Worm (Caenorhabditis elegans) whole organism, young adult: ENCODE measurements around the gene C52G5.3.

Experiments used
- B0019.2 ChIP-seq: fragments of 200-800 bp; sonication (Bioruptor generic); conservative IDR thresholded peaks from 2 replicates; pipeline ENCODE4 v1.3.6; 2022; ENCODE audit warnings: missing genetic modification reagents, missing genetic modification characterization, missing compliant biosample characterization
- B0035.1 ChIP-seq: sonication (generic microtip); optimal IDR thresholded peaks from 2 replicates; lab custom pipeline; 2016; ENCODE audit warnings: missing genetic modification characterization, mild to moderate bottlenecking, missing compliant biosample characterization, missing genotype, missing genetic modification reagents
- B0336.3 ChIP-seq: fragments of 200-800 bp; sonication (Bioruptor generic); IDR thresholded peaks from 2 replicates; pipeline ENCODE4 v1.3.6; 2022; ENCODE audit warnings: missing genetic modification characterization, missing compliant biosample characterization
- D2030.7 ChIP-seq: fragments of 200-800 bp; sonication (Bioruptor generic); IDR thresholded peaks from 2 replicates; pipeline ENCODE4 v1.3.6; 2022; ENCODE audit warnings: missing genetic modification reagents, missing genetic modification characterization, missing compliant biosample characterization
- F22D6.2 ChIP-seq: sonication (generic microtip); optimal IDR thresholded peaks from 2 replicates; lab custom pipeline; 2016; ENCODE audit warnings: mild to moderate bottlenecking, missing genetic modification characterization, missing compliant biosample characterization
- F33H1.4 ChIP-seq: fragments of 200-800 bp; sonication (Bioruptor generic); IDR thresholded peaks from 2 replicates; pipeline ENCODE4 v1.3.6; 2022; ENCODE audit warnings: missing genetic modification reagents, missing genetic modification characterization, missing compliant biosample characterization
- F49E8.2 ChIP-seq: sonication (generic microtip); optimal IDR thresholded peaks from 3 replicates; lab custom pipeline; 2017; ENCODE audit warnings: missing genetic modification characterization, mild to moderate bottlenecking, missing compliant biosample characterization, antibody characterized with exemption, moderate library complexity; ENCODE audit not compliant: insufficient read depth
- Y53F4B.3 ChIP-seq: fragments of 200-800 bp; sonication (Bioruptor generic); IDR thresholded peaks from 2 replicates; pipeline ENCODE4 v1.3.6; 2022; ENCODE audit warnings: missing genetic modification reagents, missing genetic modification characterization, missing compliant biosample characterization
- attf-3 ChIP-seq: fragments of 200-800 bp; sonication (Bioruptor generic); conservative IDR thresholded peaks from 2 replicates; pipeline ENCODE4 v1.3.6; 2022; ENCODE audit warnings: missing genetic modification reagents, missing genetic modification characterization, missing compliant biosample characterization
- attf-5 ChIP-seq: fragments of 200-800 bp; sonication (Bioruptor generic); optimal IDR thresholded peaks from 2 replicates; lab custom pipeline; 2018; ENCODE audit warnings: mild to moderate bottlenecking, missing genetic modification characterization, missing compliant biosample characterization
- ccch-3 ChIP-seq: fragments of 200-800 bp; sonication (Bioruptor generic); optimal IDR thresholded peaks from 2 replicates; lab custom pipeline; 2018; ENCODE audit warnings: mild to moderate bottlenecking, missing genetic modification characterization, missing compliant biosample characterization
- cebp-1 ChIP-seq, 2 experiments: fragments of 200-800 bp in 1 of 2; sonication (Bioruptor generic) in 1 of 2; sonication (generic microtip) in 1 of 2; IDR thresholded peaks in 1 of 2; optimal IDR thresholded peaks in 1 of 2; 2 replicates each; pipeline versions ENCODE4 v1.3.6 to Lab custom; 2017 to 2022; ENCODE audit warnings: missing compliant biosample characterization in 2 of 2, missing genetic modification characterization in 2 of 2, mild to moderate bottlenecking in 1 of 2, missing genetic modification reagents in 1 of 2, moderate library complexity in 1 of 2
- ceh-100 ChIP-seq: fragments of 200-800 bp; sonication (Bioruptor generic); IDR thresholded peaks from 2 replicates; pipeline ENCODE4 v1.3.6; 2022; ENCODE audit warnings: missing genetic modification reagents, missing genetic modification characterization, missing compliant biosample characterization
- dox-1 ChIP-seq: fragments of 200-800 bp; sonication (Bioruptor generic); IDR thresholded peaks from 2 replicates; pipeline ENCODE4 v1.3.6; 2022; ENCODE audit warnings: missing genetic modification reagents, missing genetic modification characterization, missing compliant biosample characterization
- ekl-4 ChIP-seq: fragments of 200-800 bp; sonication (Bioruptor generic); IDR thresholded peaks from 2 replicates; pipeline ENCODE4 v1.3.6; 2022; ENCODE audit warnings: missing genetic modification reagents, missing genetic modification characterization, missing compliant biosample characterization
- ets-4 ChIP-seq: fragments of 200-800 bp; sonication (Bioruptor generic); optimal IDR thresholded peaks from 2 replicates; lab custom pipeline; 2018; ENCODE audit warnings: mild to moderate bottlenecking, missing genetic modification characterization, missing compliant biosample characterization
- lag-1 ChIP-seq: fragments of 200-800 bp; sonication (Bioruptor generic); IDR thresholded peaks from 2 replicates; pipeline ENCODE4 v1.3.6; 2022; ENCODE audit warnings: missing genetic modification reagents, missing genetic modification characterization, missing compliant biosample characterization
- let-607 ChIP-seq, 2 experiments: fragments of 200-800 bp in 1 of 2; sonication (Bioruptor generic) in 1 of 2; sonication (generic microtip) in 1 of 2; optimal IDR thresholded peaks; 2 replicates each; lab custom pipeline; 2016 to 2018; ENCODE audit warnings: mild to moderate bottlenecking in 2 of 2, missing compliant biosample characterization in 2 of 2, missing genetic modification characterization in 2 of 2, moderate library complexity in 2 of 2, missing genotype in 1 of 2
- lin-54 ChIP-seq: fragments of 200-800 bp; sonication (Bioruptor generic); optimal IDR thresholded peaks from 2 replicates; lab custom pipeline; 2018; ENCODE audit warnings: mild to moderate bottlenecking, missing genetic modification characterization, missing compliant biosample characterization
- lsl-1 ChIP-seq: fragments of 200-800 bp; sonication (Bioruptor generic); optimal IDR thresholded peaks from 2 replicates; lab custom pipeline; 2018; ENCODE audit warnings: mild to moderate bottlenecking, missing genetic modification characterization, moderate library complexity, missing compliant biosample characterization
- madf-10 ChIP-seq: sonication (generic microtip); optimal IDR thresholded peaks from 2 replicates; lab custom pipeline; 2016; ENCODE audit warnings: mild to moderate bottlenecking, missing genetic modification characterization, missing compliant biosample characterization
- madf-3 ChIP-seq: fragments of 200-800 bp; sonication (Bioruptor generic); IDR thresholded peaks from 2 replicates; pipeline ENCODE4 v1.3.6; 2022; ENCODE audit warnings: missing genetic modification reagents, missing genetic modification characterization, missing compliant biosample characterization
- mes-4 ChIP-seq: sonication (generic microtip); optimal IDR thresholded peaks from 2 replicates; lab custom pipeline; 2016; ENCODE audit warnings: missing genotype, missing genetic modification characterization, missing compliant biosample characterization
- mxl-1 ChIP-seq: sonication (generic microtip); optimal IDR thresholded peaks from 2 replicates; lab custom pipeline; 2016; ENCODE audit warnings: missing genetic modification characterization, missing compliant biosample characterization
- nhr-80 ChIP-seq: sonication (generic microtip); optimal IDR thresholded peaks from 2 replicates; lab custom pipeline; 2016; ENCODE audit warnings: missing genetic modification characterization, missing compliant biosample characterization
- nhr-90 ChIP-seq: sonication (generic microtip); optimal IDR thresholded peaks from 2 replicates; lab custom pipeline; 2016; ENCODE audit warnings: missing genotype, mild to moderate bottlenecking, missing genetic modification characterization, missing compliant biosample characterization
- pbrm-1 ChIP-seq: fragments of 200-800 bp; sonication (Bioruptor generic); IDR thresholded peaks from 2 replicates; pipeline ENCODE4 v1.3.6; 2022; ENCODE audit warnings: missing genetic modification reagents, missing genetic modification characterization, missing compliant biosample characterization
- sptf-2 ChIP-seq: fragments of 200-800 bp; sonication (Bioruptor generic); optimal IDR thresholded peaks from 2 replicates; lab custom pipeline; 2018; ENCODE audit warnings: mild to moderate bottlenecking, missing genetic modification characterization, missing compliant biosample characterization
- unc-130 ChIP-seq: sonication (generic microtip); optimal IDR thresholded peaks from 2 replicates; lab custom pipeline; 2016; ENCODE audit warnings: missing genetic modification reagents, missing genetic modification characterization, missing compliant biosample characterization
- unc-62 ChIP-seq: fragments of 150-350 bp; optimal IDR thresholded peaks from 2 replicates; lab custom pipeline; 2014; ENCODE audit warnings: missing biosample characterization, missing genetic modification reagents, missing genetic modification characterization

Gene C52G5.3

ce11 chrX:12818768-12819167 lies 27.2 kb downstream of the C52G5.3 start:
- TF ChIP-seq unc-62 (peak; percentile 7), cebp-1 (GFP tag; IDR thresholded peaks at IDR 0.05; lab: Robert Waterston, UW) (peak; percentile 90), cebp-1 (tag; optimal IDR thresholded peaks at IDR 0.05; lab: Kevin White, UChicago) (peak; percentile 91), ekl-4 (GFP tag; lab: Robert Waterston, UW) (no peak), nhr-80 (peak; percentile 21)
- TF ChIP-seq, all 124 proteins: peak for 3

- no peak for TF ChIP-seq ceh-100 (GFP tag; lab: Robert Waterston, UW)
- TF ChIP-seq mxl-1 (tag; lab: Kevin White, UChicago), result no peak
- TF ChIP-seq B0035.1, result no peak
- no peak for TF ChIP-seq ccch-3 (GFP tag; lab: Kevin White, UChicago)
- no peak for TF ChIP-seq F22D6.2 (tag; lab: Kevin White, UChicago)
- TF ChIP-seq lin-54, result no peak
- TF ChIP-seq, all 124 proteins: peak for 0
Observed at ce11 chrX:12815367-12815766, 30.6 kb downstream of the C52G5.3 start.

ce11 chrX:12813539-12813938 lies 32.4 kb downstream of the C52G5.3 start, which contains the start of gene gei-3:
gei-3 (minus strand) TSS chrX:12813639.
- no peak for TF ChIP-seq lag-1 (GFP tag; lab: Robert Waterston, UW)
- no peak for TF ChIP-seq let-607 (tag; optimal IDR thresholded peaks at IDR 0.05; lab: Kevin White, UChicago)
- TF ChIP-seq nhr-90 (tag; lab: Kevin White, UChicago), result no peak
- no peak for TF ChIP-seq attf-5
- no peak for TF ChIP-seq ets-4
- no peak for TF ChIP-seq B0336.3 (GFP tag; lab: Robert Waterston, UW)
- no peak for TF ChIP-seq pbrm-1 (GFP tag; lab: Robert Waterston, UW)
- TF ChIP-seq F49E8.2 (tag; lab: Kevin White, UChicago), result no peak
- TF ChIP-seq dox-1 (GFP tag; lab: Robert Waterston, UW), result no peak
- no peak for TF ChIP-seq F33H1.4 (GFP tag; lab: Robert Waterston, UW)
- TF ChIP-seq D2030.7 (GFP tag; lab: Robert Waterston, UW), result no peak
- TF ChIP-seq unc-130 (GFP tag; lab: Kevin White, UChicago), result no peak
- no peak for TF ChIP-seq lsl-1 (GFP tag; lab: Kevin White, UChicago)
- no peak for TF ChIP-seq madf-3 (GFP tag; lab: Robert Waterston, UW)
- no peak for TF ChIP-seq mes-4 (tag; lab: Kevin White, UChicago)
- TF ChIP-seq sptf-2 (GFP tag; lab: Kevin White, UChicago), result no peak

DNA sequence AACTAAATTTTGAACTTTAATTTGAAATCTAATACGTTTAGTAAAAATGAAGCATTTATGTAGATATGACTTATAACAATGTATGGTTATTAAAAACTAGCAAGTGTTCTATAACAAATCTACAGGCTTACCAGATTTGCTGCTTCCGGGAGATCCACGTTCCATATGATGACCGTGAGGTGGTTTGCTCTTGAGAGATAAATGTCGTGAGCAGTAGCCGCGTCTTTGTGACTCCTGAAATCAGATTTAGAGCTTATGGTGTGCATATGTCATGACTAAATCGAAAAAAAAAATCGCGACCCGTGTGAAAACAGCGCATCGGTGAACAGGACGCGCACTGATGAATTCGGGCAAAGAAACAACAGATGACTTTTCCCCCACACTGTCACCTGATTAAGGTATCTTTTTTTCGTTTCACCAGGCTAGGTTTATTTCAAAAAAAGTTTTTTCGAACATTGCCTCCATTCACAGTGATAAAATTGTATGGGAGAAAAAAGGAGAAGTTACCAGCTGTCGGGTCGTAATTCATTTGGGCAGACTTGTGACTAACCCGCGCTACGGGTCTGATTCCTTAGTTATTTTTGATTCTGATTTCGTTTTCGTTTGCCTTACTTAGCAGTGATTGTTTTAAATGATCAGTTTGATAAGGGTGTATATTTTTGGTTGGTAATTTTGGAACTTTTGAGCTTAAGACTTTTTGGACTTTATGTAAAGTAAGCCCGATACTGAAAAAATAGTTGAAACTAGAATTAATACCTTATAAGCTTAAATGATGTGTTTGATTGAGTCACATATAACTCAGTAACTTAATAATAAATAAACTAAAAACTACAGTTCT lies 37.6 kb downstream of the C52G5.3 start, which contains the start of gene nhr-27:
TSS of gene nhr-27 (minus strand) at position 234 of the 838 bp plus-strand sequence.
- TF ChIP-seq cebp-1 (GFP tag; IDR thresholded peaks at IDR 0.05; lab: Robert Waterston, UW), result no peak
- peak; percentile 12 for TF ChIP-seq cebp-1 (tag; optimal IDR thresholded peaks at IDR 0.05; lab: Kevin White, UChicago)
- no peak for TF ChIP-seq attf-3 (GFP tag; lab: Robert Waterston, UW)

- TF ChIP-seq Y53F4B.3 (GFP tag; lab: Robert Waterston, UW), result no peak
- peak; percentile 64 for TF ChIP-seq nhr-80
- no peak for TF ChIP-seq cebp-1 (GFP tag; IDR thresholded peaks at IDR 0.05; lab: Robert Waterston, UW)
- no peak for TF ChIP-seq cebp-1 (tag; optimal IDR thresholded peaks at IDR 0.05; lab: Kevin White, UChicago)
- no peak for TF ChIP-seq B0019.2
- no peak for TF ChIP-seq madf-10
Observed at ce11 chrX:12806926-12807325, 39.0 kb downstream of the C52G5.3 start.
